Fruit fly (Drosophila melanogaster) whole organism, prepupa: ENCODE data around the gene hiw.

Source experiments
- Blimp-1 ChIP-seq: fragments of 200-800 bp; sonication (Bioruptor generic); optimal IDR thresholded peaks from 3 replicates; lab custom pipeline; 2017; ENCODE audit warnings: missing biosample characterization, missing genetic modification characterization, mild to moderate bottlenecking, moderate library complexity, missing genetic modification reagents
- CG6792 ChIP-seq: fragments of 200-800 bp; sonication (Bioruptor generic); optimal IDR thresholded peaks from 3 replicates; lab custom pipeline; 2016; ENCODE audit warnings: missing biosample characterization, missing genetic modification characterization
- spab ChIP-seq: fragments of 200-800 bp; sonication (Bioruptor generic); optimal IDR thresholded peaks from 2 replicates; lab custom pipeline; 2017; ENCODE audit warnings: missing biosample characterization, mild to moderate bottlenecking, missing genetic modification characterization, missing genetic modification reagents

DNA sequence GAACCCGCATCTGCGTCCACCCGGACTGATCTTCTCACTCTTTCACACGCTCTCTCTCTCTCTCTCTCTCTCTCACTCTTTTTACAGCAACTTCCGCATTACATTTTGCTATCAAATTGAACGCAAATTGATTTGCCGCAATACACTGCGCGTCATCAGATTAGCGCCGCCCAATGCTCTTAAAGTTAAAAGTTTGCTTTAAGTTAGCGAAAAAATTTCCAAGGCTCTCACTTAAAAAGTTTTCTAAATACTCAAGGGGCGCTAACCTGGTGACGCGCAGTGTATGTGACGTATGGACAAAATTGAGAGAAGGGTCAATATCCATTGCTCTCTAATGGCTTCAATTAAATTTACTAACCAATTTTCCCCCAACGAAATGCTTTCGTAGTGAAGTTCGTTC, 41.0 kb downstream of the hiw start:
- TF ChIP-seq spab (GFP tag; lab: Kevin White, UChicago) (peak; percentile 31), Blimp-1 (GFP tag; lab: Kevin White, UChicago) (peak; percentile 46), CG6792 (peak; percentile 69)
